Worm (Caenorhabditis elegans) whole organism, young adult: ENCODE results near the gene pho-14.

Experiments
- B0019.2 ChIP-seq: fragments of 200-800 bp; sonication (Bioruptor generic); conservative IDR thresholded peaks from 2 replicates; pipeline ENCODE4 v1.3.6; 2022; ENCODE audit warnings: missing genetic modification reagents, missing genetic modification characterization, missing compliant biosample characterization
- B0035.1 ChIP-seq: sonication (generic microtip); optimal IDR thresholded peaks from 2 replicates; lab custom pipeline; 2016; ENCODE audit warnings: missing genetic modification characterization, mild to moderate bottlenecking, missing compliant biosample characterization, missing genotype, missing genetic modification reagents
- C17E4.6 ChIP-seq: fragments of 200-800 bp; sonication (Bioruptor generic); IDR thresholded peaks from 2 replicates; pipeline ENCODE4 v1.3.6; 2022; ENCODE audit warnings: missing genetic modification reagents, missing genetic modification characterization, missing compliant biosample characterization
- D2030.7 ChIP-seq: fragments of 200-800 bp; sonication (Bioruptor generic); IDR thresholded peaks from 2 replicates; pipeline ENCODE4 v1.3.6; 2022; ENCODE audit warnings: missing genetic modification reagents, missing genetic modification characterization, missing compliant biosample characterization
- F22D6.2 ChIP-seq: sonication (generic microtip); optimal IDR thresholded peaks from 2 replicates; lab custom pipeline; 2016; ENCODE audit warnings: mild to moderate bottlenecking, missing genetic modification characterization, missing compliant biosample characterization
- F23B12.7 ChIP-seq: sonication (generic microtip); optimal IDR thresholded peaks from 2 replicates; lab custom pipeline; 2017; ENCODE audit warnings: missing genetic modification characterization, mild to moderate bottlenecking, missing compliant biosample characterization, antibody characterized with exemption, moderate library complexity; ENCODE audit not compliant: insufficient read depth
- F39B2.1 ChIP-seq: fragments of 200-800 bp; sonication (Bioruptor generic); IDR thresholded peaks from 2 replicates; pipeline ENCODE4 v1.3.6; 2022; ENCODE audit warnings: missing genetic modification reagents, missing genetic modification characterization, missing compliant biosample characterization
- F57C9.4 ChIP-seq: sonication (generic microtip); optimal IDR thresholded peaks from 2 replicates; lab custom pipeline; 2017; ENCODE audit warnings: mild to moderate bottlenecking, missing genetic modification characterization, missing compliant biosample characterization
- T07F8.4 ChIP-seq: sonication (generic microtip); optimal IDR thresholded peaks from 2 replicates; lab custom pipeline; 2016; ENCODE audit warnings: mild to moderate bottlenecking, missing genetic modification characterization, moderate library complexity, missing compliant biosample characterization
- T26A5.8 ChIP-seq: sonication (generic microtip); optimal IDR thresholded peaks from 2 replicates; lab custom pipeline; 2016; ENCODE audit warnings: missing genetic modification characterization, missing compliant biosample characterization
- Y53G8AR.9 ChIP-seq: fragments of 200-800 bp; sonication (Bioruptor generic); conservative IDR thresholded peaks from 2 replicates; pipeline ENCODE4 v1.3.6; 2022; ENCODE audit warnings: missing genetic modification reagents, missing genetic modification characterization, missing compliant biosample characterization
- Y67H2A.10 ChIP-seq: fragments of 200-800 bp; sonication (Bioruptor generic); conservative IDR thresholded peaks from 2 replicates; pipeline ENCODE4 v1.3.6; 2022; ENCODE audit warnings: missing genetic modification reagents, missing genetic modification characterization, missing compliant biosample characterization
- atf-7 ChIP-seq: sonication (generic microtip); optimal IDR thresholded peaks from 2 replicates; lab custom pipeline; 2017; ENCODE audit warnings: mild to moderate bottlenecking, missing genetic modification characterization, missing compliant biosample characterization
- athp-1 ChIP-seq: sonication (generic microtip); optimal IDR thresholded peaks from 2 replicates; lab custom pipeline; 2017; ENCODE audit warnings: mild to moderate bottlenecking, missing genetic modification characterization, missing compliant biosample characterization
- cebp-1 ChIP-seq, 2 experiments: fragments of 200-800 bp in 1 of 2; sonication (Bioruptor generic) in 1 of 2; sonication (generic microtip) in 1 of 2; IDR thresholded peaks in 1 of 2; optimal IDR thresholded peaks in 1 of 2; 2 replicates each; pipeline versions ENCODE4 v1.3.6 to Lab custom; 2017 to 2022; ENCODE audit warnings: missing compliant biosample characterization in 2 of 2, missing genetic modification characterization in 2 of 2, mild to moderate bottlenecking in 1 of 2, missing genetic modification reagents in 1 of 2, moderate library complexity in 1 of 2
- ceh-100 ChIP-seq: fragments of 200-800 bp; sonication (Bioruptor generic); IDR thresholded peaks from 2 replicates; pipeline ENCODE4 v1.3.6; 2022; ENCODE audit warnings: missing genetic modification reagents, missing genetic modification characterization, missing compliant biosample characterization
- ceh-79 ChIP-seq: sonication (generic microtip); optimal IDR thresholded peaks from 2 replicates; lab custom pipeline; 2017; ENCODE audit warnings: mild to moderate bottlenecking, missing genetic modification characterization, missing compliant biosample characterization
- dox-1 ChIP-seq: fragments of 200-800 bp; sonication (Bioruptor generic); IDR thresholded peaks from 2 replicates; pipeline ENCODE4 v1.3.6; 2022; ENCODE audit warnings: missing genetic modification reagents, missing genetic modification characterization, missing compliant biosample characterization
- dpl-1 ChIP-seq: fragments of 150-350 bp; optimal IDR thresholded peaks from 2 replicates; lab custom pipeline; 2014; ENCODE audit warnings: missing biosample characterization, missing genetic modification reagents, missing genetic modification characterization
- egrh-3 ChIP-seq: fragments of 200-800 bp; sonication (Bioruptor generic); IDR thresholded peaks from 2 replicates; pipeline ENCODE4 v1.3.6; 2022; ENCODE audit warnings: missing genetic modification reagents, missing genetic modification characterization, missing compliant biosample characterization
- ekl-4 ChIP-seq: fragments of 200-800 bp; sonication (Bioruptor generic); IDR thresholded peaks from 2 replicates; pipeline ENCODE4 v1.3.6; 2022; ENCODE audit warnings: missing genetic modification reagents, missing genetic modification characterization, missing compliant biosample characterization
- ets-4 ChIP-seq: fragments of 200-800 bp; sonication (Bioruptor generic); optimal IDR thresholded peaks from 2 replicates; lab custom pipeline; 2018; ENCODE audit warnings: mild to moderate bottlenecking, missing genetic modification characterization, missing compliant biosample characterization
- gei-17 ChIP-seq: fragments of 200-800 bp; sonication (Bioruptor generic); optimal IDR thresholded peaks from 2 replicates; lab custom pipeline; 2018; ENCODE audit warnings: mild to moderate bottlenecking, missing genetic modification characterization, missing compliant biosample characterization
- him-1 ChIP-seq: sonication (generic microtip); optimal IDR thresholded peaks from 2 replicates; lab custom pipeline; 2016; ENCODE audit warnings: missing genotype, missing genetic modification reagents, missing genetic modification characterization, missing compliant biosample characterization
- hlh-12 ChIP-seq: sonication (generic microtip); optimal IDR thresholded peaks from 2 replicates; lab custom pipeline; 2016; ENCODE audit warnings: missing genetic modification characterization, missing compliant biosample characterization
- lin-40 ChIP-seq: sonication (generic microtip); optimal IDR thresholded peaks from 2 replicates; lab custom pipeline; 2016; ENCODE audit warnings: missing genetic modification characterization, mild to moderate bottlenecking, missing compliant biosample characterization, missing genotype, missing genetic modification reagents
- mcd-1 ChIP-seq: fragments of 200-800 bp; sonication (Bioruptor generic); IDR thresholded peaks from 2 replicates; pipeline ENCODE4 v1.3.6; 2022; ENCODE audit warnings: missing genetic modification reagents, missing genetic modification characterization, missing compliant biosample characterization
- mel-28 ChIP-seq: sonication (generic microtip); optimal IDR thresholded peaks from 2 replicates; lab custom pipeline; 2016; ENCODE audit warnings: borderline replicate concordance, mild to moderate bottlenecking, missing genetic modification characterization, missing compliant biosample characterization
- mes-4 ChIP-seq: sonication (generic microtip); optimal IDR thresholded peaks from 2 replicates; lab custom pipeline; 2016; ENCODE audit warnings: missing genotype, missing genetic modification characterization, missing compliant biosample characterization
- nhr-120 ChIP-seq: fragments of 200-800 bp; sonication (Bioruptor generic); IDR thresholded peaks from 2 replicates; pipeline ENCODE4 v1.3.6; 2022; ENCODE audit warnings: missing genetic modification characterization, missing compliant biosample characterization
- nhr-179 ChIP-seq: sonication (generic microtip); optimal IDR thresholded peaks from 2 replicates; lab custom pipeline; 2016; ENCODE audit warnings: mild to moderate bottlenecking, missing genetic modification characterization, missing compliant biosample characterization
- nhr-80 ChIP-seq: sonication (generic microtip); optimal IDR thresholded peaks from 2 replicates; lab custom pipeline; 2016; ENCODE audit warnings: missing genetic modification characterization, missing compliant biosample characterization
- pha-4 ChIP-seq: fragments of 150-350 bp; sonication (generic microtip); optimal IDR thresholded peaks from 2 replicates; lab custom pipeline; 2014; ENCODE audit warnings: missing biosample characterization, missing genetic modification reagents, missing genetic modification characterization
- rpc-1 ChIP-seq, 2 experiments: fragments of 150-350 bp in 1 of 2; sonication (generic microtip) in 1 of 2; optimal IDR thresholded peaks; 2 replicates each; lab custom pipeline; 2014 to 2018; ENCODE audit warnings: missing biosample characterization in 1 of 2, missing genetic modification characterization in 1 of 2, missing genetic modification reagents in 1 of 2, missing genotype in 1 of 2
- sea-2 ChIP-seq: fragments of 200-800 bp; sonication (Bioruptor generic); IDR thresholded peaks from 2 replicates; pipeline ENCODE4 v1.3.6; 2022; ENCODE audit warnings: missing genetic modification characterization, missing compliant biosample characterization
- snpc-1.3 ChIP-seq: sonication (generic microtip); optimal IDR thresholded peaks from 2 replicates; lab custom pipeline; 2017; ENCODE audit warnings: missing genetic modification characterization, mild to moderate bottlenecking, missing compliant biosample characterization, antibody characterized with exemption, moderate library complexity, missing genotype, missing genetic modification reagents; ENCODE audit not compliant: insufficient read depth
- snpc-3.4 ChIP-seq: sonication (generic microtip); optimal IDR thresholded peaks from 2 replicates; lab custom pipeline; 2017; ENCODE audit warnings: missing genetic modification characterization, mild to moderate bottlenecking, missing compliant biosample characterization, antibody characterized with exemption, moderate library complexity, missing genotype, missing genetic modification reagents
- tbp1 ChIP-seq: fragments of 200-800 bp; sonication (Bioruptor generic); optimal IDR thresholded peaks from 2 replicates; lab custom pipeline; 2018; ENCODE audit warnings: mild to moderate bottlenecking, missing genetic modification characterization, missing compliant biosample characterization
- unc-62 ChIP-seq: fragments of 150-350 bp; optimal IDR thresholded peaks from 2 replicates; lab custom pipeline; 2014; ENCODE audit warnings: missing biosample characterization, missing genetic modification reagents, missing genetic modification characterization
- zfh-2 ChIP-seq: fragments of 200-800 bp; sonication (Bioruptor generic); conservative IDR thresholded peaks from 2 replicates; pipeline ENCODE4 v1.3.6; 2022; ENCODE audit warnings: missing genetic modification reagents, missing genetic modification characterization, missing compliant biosample characterization
- ztf-22 ChIP-seq: fragments of 200-800 bp; sonication (Bioruptor generic); optimal IDR thresholded peaks from 2 replicates; lab custom pipeline; 2018; ENCODE audit warnings: mild to moderate bottlenecking, missing genetic modification characterization, moderate library complexity, missing compliant biosample characterization
- ztf-25 ChIP-seq: fragments of 200-800 bp; sonication (Bioruptor generic); IDR thresholded peaks from 2 replicates; pipeline ENCODE4 v1.3.6; 2022; ENCODE audit warnings: missing genetic modification reagents, missing genetic modification characterization, missing compliant biosample characterization
- ztf-6 ChIP-seq: fragments of 200-800 bp; sonication (Bioruptor generic); IDR thresholded peaks from 2 replicates; pipeline ENCODE4 v1.3.6; 2022; ENCODE audit warnings: missing genetic modification reagents, missing genetic modification characterization, missing compliant biosample characterization

Gene pho-14

ce11 chrII:1105291-1105690 lies 4.7 kb upstream of the pho-14 start:
- TF ChIP-seq hlh-12 (tag; lab: Kevin White, UChicago), result no peak
- TF ChIP-seq nhr-179 (tag; lab: Kevin White, UChicago), result no peak
- TF ChIP-seq ceh-79 (tag; lab: Kevin White, UChicago), result no peak
- TF ChIP-seq T26A5.8 (tag; lab: Kevin White, UChicago), result no peak
- TF ChIP-seq sea-2 (GFP tag; lab: Robert Waterston, UW), result no peak
- TF ChIP-seq mcd-1 (GFP tag; lab: Robert Waterston, UW), result peak; percentile 53; the same call in 1 of the 2 replicates
- no peak for TF ChIP-seq mes-4 (tag; lab: Kevin White, UChicago)
- TF ChIP-seq B0035.1 (tag; lab: Kevin White, UChicago), result no peak
- TF ChIP-seq ztf-6 (GFP tag; lab: Robert Waterston, UW), result no peak
- TF ChIP-seq Y67H2A.10, result no peak
- no peak for TF ChIP-seq ztf-25
- no peak for TF ChIP-seq F57C9.4 (tag; lab: Kevin White, UChicago)
- peak; percentile 95 for TF ChIP-seq zfh-2 (GFP tag; lab: Robert Waterston, UW)
- TF ChIP-seq rpc-1 (optimal IDR thresholded peaks at IDR 0.05; lab: Kevin White, UChicago), result no peak
- TF ChIP-seq rpc-1 (tag; optimal IDR thresholded peaks at IDR 0.05; lab: Kevin White, UChicago), result no peak
- no peak for TF ChIP-seq C17E4.6
- TF ChIP-seq him-1 (tag; lab: Kevin White, UChicago), result no peak
- peak; percentile 99 for TF ChIP-seq egrh-3

- TF ChIP-seq athp-1 (tag; lab: Kevin White, UChicago), result no peak
- no peak for TF ChIP-seq Y53G8AR.9 (GFP tag; lab: Robert Waterston, UW)
- no peak for TF ChIP-seq snpc-1.3
- no peak for TF ChIP-seq zfh-2 (GFP tag; lab: Robert Waterston, UW)
- no peak for TF ChIP-seq F22D6.2 (tag; lab: Kevin White, UChicago)
- no peak for TF ChIP-seq F23B12.7 (tag; lab: Kevin White, UChicago)
These were observed 3.8 kb upstream of the pho-14 start, which contains the start of gene T13B5.9 for ce11 chrII:1104409-1104808. TSS of gene T13B5.9 (minus strand) at chrII:1104509.

- TF ChIP-seq dox-1 (peak; percentile 54; the same call in 1 of the 2 replicates), T07F8.4 (tag; lab: Kevin White, UChicago) (no peak), unc-62 (peak; percentile 55), ceh-100 (GFP tag; lab: Robert Waterston, UW) (no peak), F57C9.4 (tag; lab: Kevin White, UChicago) (no peak), atf-7 (tag; lab: Kevin White, UChicago) (peak; percentile 69), pha-4 (tag; lab: Kevin White, UChicago) (peak; percentile 68), gei-17 (no peak), F39B2.1 (GFP tag; lab: Robert Waterston, UW) (no peak), D2030.7 (GFP tag; lab: Robert Waterston, UW) (no peak), F22D6.2 (tag; lab: Kevin White, UChicago) (no peak), dpl-1 (GFP tag; lab: Kevin White, UChicago) (no peak), nhr-80 (peak; percentile 96), rpc-1 (optimal IDR thresholded peaks at IDR 0.05; lab: Kevin White, UChicago) (peak; percentile 13), rpc-1 (tag; optimal IDR thresholded peaks at IDR 0.05; lab: Kevin White, UChicago) (peak; percentile 57), nhr-120 (no peak), cebp-1 (GFP tag; IDR thresholded peaks at IDR 0.05; lab: Robert Waterston, UW) (peak; percentile 27; the same call in 1 of the 2 replicates), cebp-1 (tag; optimal IDR thresholded peaks at IDR 0.05; lab: Kevin White, UChicago) (no peak), lin-40 (no peak), mel-28 (no peak), tbp1 (peak; percentile 65), mcd-1 (GFP tag; lab: Robert Waterston, UW) (no peak), snpc-3.4 (tag; lab: Kevin White, UChicago) (no peak), ets-4 (GFP tag; lab: Kevin White, UChicago) (peak; percentile 83), ztf-22 (peak; percentile 65), B0019.2 (GFP tag; lab: Robert Waterston, UW) (no peak), ekl-4 (GFP tag; lab: Robert Waterston, UW) (no peak)
These were observed 3.0 kb upstream of the pho-14 start for ce11 chrII:1103484-1104100.
